Fruit fly (Drosophila melanogaster) whole organism, wandering third instar larva: ENCODE results near the gene Notum.

Experiments
- Abd-B ChIP-seq: fragments of >200 bp; optimal IDR thresholded peaks from 2 replicates; lab custom pipeline; 2017; ENCODE audit warnings: missing biosample characterization, missing genetic modification characterization
- CG9705 ChIP-seq: fragments of 200-800 bp; sonication (Bioruptor generic); optimal IDR thresholded peaks from 2 replicates; lab custom pipeline; 2018; ENCODE audit warnings: missing biosample characterization, mild to moderate bottlenecking, missing genetic modification characterization
- GATAd ChIP-seq: sonication (Bioruptor generic); optimal IDR thresholded peaks from 2 replicates; lab custom pipeline; 2016; ENCODE audit warnings: missing biosample characterization, missing genetic modification characterization
- Hr83 ChIP-seq: fragments of 200-300 bp; sonication (Bioruptor generic); optimal IDR thresholded peaks from 2 replicates; lab custom pipeline; 2016; ENCODE audit warnings: missing biosample characterization, mild to moderate bottlenecking, missing genetic modification characterization, moderate library complexity; ENCODE audit not compliant: poor library complexity, severe bottlenecking
- Sp1 ChIP-seq: fragments of 200-800 bp; sonication (Bioruptor generic); optimal IDR thresholded peaks from 3 replicates; lab custom pipeline; 2019; ENCODE audit warnings: missing biosample characterization, mild to moderate bottlenecking, missing genetic modification characterization, moderate library complexity
- br ChIP-seq: fragments of 200-800 bp; sonication (Bioruptor generic); optimal IDR thresholded peaks from 2 replicates; lab custom pipeline; 2016; ENCODE audit warnings: missing biosample characterization, missing genetic modification characterization
- brk ChIP-seq: fragments of 200-800 bp; sonication (Bioruptor generic); optimal IDR thresholded peaks from 2 replicates; lab custom pipeline; 2016; ENCODE audit warnings: missing biosample characterization, mild to moderate bottlenecking, missing genetic modification characterization
- foxo ChIP-seq, 2 experiments: fragments of 200-800 bp; sonication (Bioruptor generic); optimal IDR thresholded peaks; 2 replicates in 1 of 2; 3 replicates in 1 of 2; lab custom pipeline; 2016 to 2017; ENCODE audit warnings: missing biosample characterization in 2 of 2, missing genetic modification characterization in 2 of 2
- h ChIP-seq: fragments of 200-800 bp; sonication (Bioruptor generic); optimal IDR thresholded peaks from 3 replicates; lab custom pipeline; 2016; ENCODE audit warnings: missing biosample characterization, mild to moderate bottlenecking, missing genetic modification characterization
- pan ChIP-seq: fragments of >200 bp; optimal IDR thresholded peaks from 2 replicates; lab custom pipeline; 2017
- psq ChIP-seq: fragments of 200-800 bp; sonication (Bioruptor generic); optimal IDR thresholded peaks from 3 replicates; lab custom pipeline; 2017; ENCODE audit warnings: missing biosample characterization, mild to moderate bottlenecking, missing genetic modification characterization, moderate library complexity
- usp ChIP-seq: fragments of >200 bp; optimal IDR thresholded peaks from 2 replicates; lab custom pipeline; 2017; ENCODE audit warnings: missing biosample characterization, missing genetic modification characterization

dm6 chr3L:16014515-16014914 lies 8.8 kb upstream of the Notum start:
- TF ChIP-seq h (GFP tag; lab: Kevin White, UChicago) (no peak), pan (lab: Kevin White, UChicago) (no peak), GATAd (no peak), foxo (GFP tag; optimal IDR thresholded peaks at IDR 0.05; lab: Kevin White, UChicago) (no peak), br (GFP tag; lab: Kevin White, UChicago) (no peak), CG9705 (GFP tag; lab: Kevin White, UChicago) (no peak), psq (GFP tag; lab: Kevin White, UChicago) (no peak), Sp1 (GFP tag; lab: Kevin White, UChicago) (no peak), Hr83 (GFP tag; lab: Kevin White, UChicago) (no peak), Abd-B (no peak), brk (GFP tag; lab: Kevin White, UChicago) (no peak), usp (GFP tag; lab: Kevin White, UChicago) (no peak)
